Worm (Caenorhabditis elegans): ENCODE results near the gene R10H10.4.

R10H10.4 gene

DNA sequence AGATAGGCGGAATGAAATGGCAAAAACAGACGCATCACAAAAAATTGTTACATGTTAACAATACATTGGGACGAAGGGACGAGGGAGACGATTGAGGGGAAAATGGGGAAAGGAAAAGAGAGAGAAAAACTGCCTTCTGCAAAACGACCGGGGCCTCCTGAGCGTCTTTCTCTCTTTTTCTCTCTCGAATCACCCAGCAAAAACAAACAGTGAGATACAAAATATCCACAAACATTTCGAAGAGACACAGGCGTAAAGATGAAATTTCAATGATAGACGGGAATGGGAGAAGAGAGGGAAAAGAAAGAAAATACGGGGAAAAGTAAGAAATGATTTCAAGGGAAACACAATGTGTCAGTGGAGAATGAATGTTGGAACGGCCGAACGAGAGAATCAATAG lies 48.8 kb downstream of the R10H10.4 start:
- TF ChIP-seq nhr-10 (tag; optimal IDR thresholded peaks at IDR 0.05) (no peak), unc-62 (GFP tag; optimal IDR thresholded peaks at IDR 0.05) (no peak), nhr-25 (tag; optimal IDR thresholded peaks at IDR 0.05) (peak; percentile 52), zag-1 (tag; optimal IDR thresholded peaks at IDR 0.05) (peak; percentile 12), mab-5 (tag; optimal IDR thresholded peaks at IDR 0.05) (no peak), alr-1 (tag; optimal IDR thresholded peaks at IDR 0.05) (no peak), ceh-82 (tag; optimal IDR thresholded peaks at IDR 0.05) (no peak), egl-27 (tag; optimal IDR thresholded peaks at IDR 0.05) (peak; percentile 22), lin-11 (tag; optimal IDR thresholded peaks at IDR 0.05) (no peak), ZK546.5 (tag; optimal IDR thresholded peaks at IDR 0.05) (no peak), F13H6.1 (tag; optimal IDR thresholded peaks at IDR 0.05) (peak; percentile 69), nhr-129 (tag; optimal IDR thresholded peaks at IDR 0.05) (peak; percentile 82), Y55F3AM.14 (GFP tag; optimal IDR thresholded peaks at IDR 0.05) (no peak), nhr-237 (tag; optimal IDR thresholded peaks at IDR 0.05) (no peak), ztf-11 (tag; optimal IDR thresholded peaks at IDR 0.05) (no peak), lsy-2 (tag; optimal IDR thresholded peaks at IDR 0.05) (peak; percentile 12 to 64), nhr-23 (tag; optimal IDR thresholded peaks at IDR 0.05) (no peak), ztf-1 (GFP tag; conservative IDR thresholded peaks at IDR 0.05) (no peak), unc-55 (GFP tag; optimal IDR thresholded peaks at IDR 0.05) (peak; percentile 71), gmeb-1 (tag; optimal IDR thresholded peaks at IDR 0.05) (no peak), elt-3 (tag; optimal IDR thresholded peaks at IDR 0.05) (no peak), ceh-16 (tag; optimal IDR thresholded peaks at IDR 0.05) (no peak), mbf-1 (tag; optimal IDR thresholded peaks at IDR 0.05) (no peak), nhr-12 (tag; optimal IDR thresholded peaks at IDR 0.05) (no peak), aly-2 (tag; optimal IDR thresholded peaks at IDR 0.05) (no peak), peb-1 (tag; optimal IDR thresholded peaks at IDR 0.05) (no peak), crh-2 (tag; optimal IDR thresholded peaks at IDR 0.05) (peak; percentile 89), snpc-4 (tag; optimal IDR thresholded peaks at IDR 0.05) (no peak), C34F6.9 (tag; optimal IDR thresholded peaks at IDR 0.05) (peak; percentile 85), dmd-4 (tag; optimal IDR thresholded peaks at IDR 0.05) (no peak), mdl-1 (tag; optimal IDR thresholded peaks at IDR 0.05) (no peak), nhr-77 (tag; optimal IDR thresholded peaks at IDR 0.05) (no peak), R02D3.7 (tag; optimal IDR thresholded peaks at IDR 0.05) (no peak), fos-1 (tag; optimal IDR thresholded peaks at IDR 0.05) (peak; percentile 68), sma-3 (GFP tag; optimal IDR thresholded peaks at IDR 0.05) (peak; percentile 2), elt-1 (tag; optimal IDR thresholded peaks at IDR 0.05) (no peak), lin-39 (tag; optimal IDR thresholded peaks at IDR 0.05) (no peak), sma-9 (GFP tag; optimal IDR thresholded peaks at IDR 0.05) (peak; percentile 61), sma-9 (tag; optimal IDR thresholded peaks at IDR 0.05) (no peak), sem-4 (tag; optimal IDR thresholded peaks at IDR 0.05) (peak; percentile 40), ztf-4 (tag; optimal IDR thresholded peaks at IDR 0.05) (no peak), nhr-21 (tag; optimal IDR thresholded peaks at IDR 0.05) (peak; percentile 43), blmp-1 (tag; optimal IDR thresholded peaks at IDR 0.05; ENCODE audit: insufficient read depth) (peak; percentile 45), unc-39 (tag; optimal IDR thresholded peaks at IDR 0.05) (no peak), nhr-6 (tag; optimal IDR thresholded peaks at IDR 0.05) (peak; percentile 31), ama-1 (optimal IDR thresholded peaks at IDR 0.05) (peak; percentile 9), skn-1 (tag; optimal IDR thresholded peaks at IDR 0.05) (no peak), nhr-11 (tag; optimal IDR thresholded peaks at IDR 0.05) (no peak), lin-13 (GFP tag; optimal IDR thresholded peaks at IDR 0.05) (peak; percentile 33)

All from whole organism, L2 larva.